Worm (Caenorhabditis elegans) whole organism, L4/young adult: ENCODE data around the gene col-69.

Source experiments
- dao-5 ChIP-seq: sonication (generic microtip); optimal IDR thresholded peaks from 2 replicates; lab custom pipeline; 2016; ENCODE audit warnings: missing genotype, missing genetic modification characterization, moderate library complexity, missing compliant biosample characterization
- him-1 ChIP-seq: sonication (generic microtip); optimal IDR thresholded peaks from 2 replicates; lab custom pipeline; 2016; ENCODE audit warnings: missing genotype, missing genetic modification reagents, missing genetic modification characterization, missing compliant biosample characterization

DNA sequence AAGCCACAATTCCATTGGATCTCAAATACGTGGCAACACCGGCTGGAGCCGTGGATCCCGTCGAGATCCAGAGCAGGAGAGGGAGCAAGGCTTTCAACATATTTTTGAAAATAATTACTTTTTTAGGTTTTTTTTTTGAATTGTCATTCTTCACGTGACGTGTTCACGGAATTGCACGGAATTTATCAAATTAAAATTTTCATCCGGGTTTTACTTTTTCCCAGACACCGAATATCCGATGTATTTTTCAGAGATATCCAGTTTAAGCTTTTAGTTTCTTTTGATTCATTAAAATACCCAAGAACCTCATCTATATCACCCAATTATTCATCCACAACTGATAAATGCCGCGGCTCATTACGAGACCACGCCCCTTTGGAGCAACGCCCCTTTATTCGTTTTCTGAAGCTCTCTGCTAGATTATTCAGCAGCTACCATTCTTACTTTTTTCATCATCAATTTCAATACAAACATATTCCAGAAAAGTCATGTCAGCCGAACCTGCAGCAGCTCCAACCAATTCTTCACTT, 8.6 kb downstream of the col-69 start, which contains the start of the genes clec-117 and B0432.1:
- TF ChIP-seq dao-5 (tag; lab: Kevin White, UChicago) (no peak), him-1 (tag; lab: Kevin White, UChicago) (no peak)
